Worm (Caenorhabditis elegans): ENCODE results near the gene C24A3.2.

DNA sequence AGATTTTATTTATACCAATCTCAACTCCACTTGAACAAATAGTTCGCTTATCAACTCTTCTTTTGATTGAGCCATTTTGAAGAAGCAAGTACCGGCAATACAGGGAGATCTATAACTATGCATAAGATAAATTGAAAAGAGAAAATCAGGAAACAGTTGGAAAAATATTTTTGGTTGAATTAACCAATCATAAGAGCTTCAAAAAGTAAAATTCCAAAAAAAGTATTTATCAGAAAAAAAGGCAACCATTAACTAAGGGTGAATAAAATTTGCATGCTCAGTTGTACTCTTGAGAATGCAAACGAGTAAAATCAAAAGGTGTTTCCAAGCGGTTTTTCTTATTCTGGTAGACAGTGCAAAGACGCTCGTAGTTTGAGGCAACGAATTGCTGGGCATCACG lies 24.3 kb downstream of the C24A3.2 start, which contains the start of gene T25B6.5:
- TF ChIP-seq lin-11 (tag; optimal IDR thresholded peaks at IDR 0.05): no peak
- TF ChIP-seq ahr-1 (tag; optimal IDR thresholded peaks at IDR 0.05): no peak
- TF ChIP-seq hlh-6 (tag; optimal IDR thresholded peaks at IDR 0.05): no peak
- TF ChIP-seq zip-5 (tag; optimal IDR thresholded peaks at IDR 0.05): no peak

Data from whole organism, late embryonic.